Worm (Caenorhabditis elegans): ENCODE data around the gene pitr-4.
A peak's percentile ranks its signal among the peaks of the same experiment; 100 is the strongest.

pitr-4 gene

ce11 chrV:9690728-9691127, 29.3 kb upstream of the pitr-4 start:
- TF ChIP-seq lsy-2 (tag; optimal IDR thresholded peaks at IDR 0.05) = peak; percentile 90
- no peak for TF ChIP-seq snpc-4 (tag; optimal IDR thresholded peaks at IDR 0.05)
- peak; percentile 37 for TF ChIP-seq mep-1 (tag; optimal IDR thresholded peaks at IDR 0.05)
- peak; percentile 85 for TF ChIP-seq blmp-1 (tag; optimal IDR thresholded peaks at IDR 0.05)
- no peak for TF ChIP-seq mls-2 (tag; optimal IDR thresholded peaks at IDR 0.05)

- TF ChIP-seq lin-32 (GFP tag; optimal IDR thresholded peaks at IDR 0.05) = no peak
- no peak for TF ChIP-seq unc-62 (GFP tag; optimal IDR thresholded peaks at IDR 0.05)
- no peak for TF ChIP-seq unc-39 (tag; optimal IDR thresholded peaks at IDR 0.05)
- TF ChIP-seq unc-120 (tag; optimal IDR thresholded peaks at IDR 0.05; ENCODE audit: poor library complexity, severe bottlenecking) = no peak
- TF ChIP-seq mls-2 (tag; optimal IDR thresholded peaks at IDR 0.05) = no peak
- no peak for TF ChIP-seq bed-3 (GFP tag; optimal IDR thresholded peaks at IDR 0.05)
- TF ChIP-seq lin-13 (tag; optimal IDR thresholded peaks at IDR 0.05) = no peak
- no peak for TF ChIP-seq nhr-12 (tag; optimal IDR thresholded peaks at IDR 0.05)
- no peak for TF ChIP-seq ceh-39 (tag; optimal IDR thresholded peaks at IDR 0.05)
- TF ChIP-seq zip-8 (tag; optimal IDR thresholded peaks at IDR 0.05) = no peak
Observed at ce11 chrV:9690099-9690572, 28.7 kb upstream of the pitr-4 start, which contains the start of gene rbx-1. rbx-1 (minus strand) TSS chrV:9690522.

ce11 chrV:9689364-9689763, 27.9 kb upstream of the pitr-4 start:
- TF ChIP-seq M03D4.4 (tag; optimal IDR thresholded peaks at IDR 0.05) (no peak), elt-3 (tag; optimal IDR thresholded peaks at IDR 0.05) (no peak)

ce11 chrV:9685559-9685958, 24.1 kb upstream of the pitr-4 start, which contains the start of gene ZK287.4:
ZK287.4 (minus strand) TSS chrV:9685659.
- TF ChIP-seq nhr-76 (tag; optimal IDR thresholded peaks at IDR 0.05) = no peak
- no peak for TF ChIP-seq nhr-12 (tag; optimal IDR thresholded peaks at IDR 0.05)
- no peak for TF ChIP-seq snpc-4 (tag; optimal IDR thresholded peaks at IDR 0.05)
- TF ChIP-seq ham-2 (GFP tag; optimal IDR thresholded peaks at IDR 0.05) = no peak
- no peak for TF ChIP-seq drap-1 (GFP tag; optimal IDR thresholded peaks at IDR 0.05)
- TF ChIP-seq flh-1 (GFP tag; optimal IDR thresholded peaks at IDR 0.05) = no peak
- TF ChIP-seq cnd-1 (tag; optimal IDR thresholded peaks at IDR 0.05) = no peak
- TF ChIP-seq mab-5 (tag; optimal IDR thresholded peaks at IDR 0.05) = no peak
- no peak for TF ChIP-seq ztf-11 (tag; optimal IDR thresholded peaks at IDR 0.05)
- no peak for TF ChIP-seq lin-13 (tag; optimal IDR thresholded peaks at IDR 0.05)
- TF ChIP-seq unc-120 (tag; optimal IDR thresholded peaks at IDR 0.05; ENCODE audit: poor library complexity, severe bottlenecking) = no peak

ce11 chrV:9680260-9680659, 18.8 kb upstream of the pitr-4 start:
- TF ChIP-seq nhr-76 (tag; optimal IDR thresholded peaks at IDR 0.05) (no peak), nhr-12 (tag; optimal IDR thresholded peaks at IDR 0.05) (no peak), snpc-4 (tag; optimal IDR thresholded peaks at IDR 0.05) (no peak), mls-2 (tag; optimal IDR thresholded peaks at IDR 0.05) (no peak), ztf-11 (tag; optimal IDR thresholded peaks at IDR 0.05) (no peak), unc-120 (tag; optimal IDR thresholded peaks at IDR 0.05; ENCODE audit: poor library complexity, severe bottlenecking) (no peak), ces-1 (GFP tag; optimal IDR thresholded peaks at IDR 0.05) (no peak), ceh-39 (tag; optimal IDR thresholded peaks at IDR 0.05) (no peak), unc-62 (GFP tag; optimal IDR thresholded peaks at IDR 0.05) (no peak), flh-1 (GFP tag; optimal IDR thresholded peaks at IDR 0.05) (no peak), ceh-83 (GFP tag; optimal IDR thresholded peaks at IDR 0.05) (no peak), ham-2 (GFP tag; optimal IDR thresholded peaks at IDR 0.05) (no peak), lin-13 (tag; optimal IDR thresholded peaks at IDR 0.05) (no peak), nhr-28 (tag; optimal IDR thresholded peaks at IDR 0.05) (no peak)

- TF ChIP-seq mab-5 (tag; optimal IDR thresholded peaks at IDR 0.05) = no peak
- TF ChIP-seq ceh-39 (tag; optimal IDR thresholded peaks at IDR 0.05) = no peak
- no peak for TF ChIP-seq drap-1 (GFP tag; optimal IDR thresholded peaks at IDR 0.05)
- TF ChIP-seq nhr-28 (tag; optimal IDR thresholded peaks at IDR 0.05) = no peak
- no peak for TF ChIP-seq ceh-43 (GFP tag; optimal IDR thresholded peaks at IDR 0.05)
- TF ChIP-seq ces-1 (GFP tag; optimal IDR thresholded peaks at IDR 0.05) = no peak
- TF ChIP-seq mep-1 (tag; optimal IDR thresholded peaks at IDR 0.05) = no peak
- no peak for TF ChIP-seq lin-13 (tag; optimal IDR thresholded peaks at IDR 0.05)
Observed at ce11 chrV:9679166-9679565, 17.8 kb upstream of the pitr-4 start, which contains the start of gene ZK287.9. ZK287.9 (plus strand) TSS chrV:9679357.

ce11 chrV:9677977-9678376, 16.6 kb upstream of the pitr-4 start, which contains the start of gene cthd-1:
cthd-1 (plus strand) TSS chrV:9678277.
- TF ChIP-seq sem-2 (GFP tag; optimal IDR thresholded peaks at IDR 0.05) (no peak), M03D4.4 (tag; optimal IDR thresholded peaks at IDR 0.05) (no peak), elt-1 (tag; optimal IDR thresholded peaks at IDR 0.05; ENCODE audit: borderline replicate concordance, insufficient read depth) (no peak), nhr-237 (tag; optimal IDR thresholded peaks at IDR 0.05) (no peak), nhr-12 (tag; optimal IDR thresholded peaks at IDR 0.05) (no peak), cnd-1 (tag; optimal IDR thresholded peaks at IDR 0.05) (no peak), ceh-39 (tag; optimal IDR thresholded peaks at IDR 0.05) (no peak), nhr-28 (tag; optimal IDR thresholded peaks at IDR 0.05) (no peak)
